Worm (Caenorhabditis elegans): Measurements from ENCODE around the gene lipl-7.

- TF ChIP-seq fos-1 (tag; optimal IDR thresholded peaks at IDR 0.05) = peak; percentile 2
- peak; percentile 43 for TF ChIP-seq nhr-25 (tag; optimal IDR thresholded peaks at IDR 0.05)
- TF ChIP-seq hmg-11 (tag; optimal IDR thresholded peaks at IDR 0.05) = peak; percentile 81
These were observed 10.7 kb upstream of the lipl-7 start for ce11 chrIV:10252350-10252792.
